Fruit fly (Drosophila melanogaster) whole organism, adult: ENCODE measurements around the gene mthl10.

Experiments used
- CG7045 ChIP-seq: fragments of 200-800 bp; sonication (Bioruptor generic); optimal IDR thresholded peaks from 2 replicates; lab custom pipeline; 2017; ENCODE audit warnings: missing biosample characterization, mild to moderate bottlenecking, missing genetic modification characterization
- Crg-1 ChIP-seq: fragments of 200-800 bp; sonication (Bioruptor generic); optimal IDR thresholded peaks from 2 replicates; lab custom pipeline; 2016; ENCODE audit warnings: missing biosample characterization, missing genetic modification characterization
- kay ChIP-seq: fragments of 200-800 bp; sonication (Bioruptor generic); peaks from one replicate; lab custom pipeline; 2016; ENCODE audit warnings: missing biosample characterization, missing genetic modification characterization, borderline replicate concordance
- pad ChIP-seq: fragments of 200-800 bp; sonication (Bioruptor generic); optimal IDR thresholded peaks from 3 replicates; lab custom pipeline; 2017; ENCODE audit warnings: missing biosample characterization, missing genetic modification characterization, mild to moderate bottlenecking, moderate library complexity, missing genetic modification reagents

- TF ChIP-seq pad (peak; percentile 44), Crg-1 (no peak), CG7045 (no peak), kay (GFP tag; lab: Kevin White, UChicago) (no peak)
Observed at dm6 chr3L:292146-292776, 50.5 kb downstream of the mthl10 start.
